Worm (Caenorhabditis elegans): ENCODE data around the gene F45F2.9.

- TF ChIP-seq gmeb-1 (tag; optimal IDR thresholded peaks at IDR 0.05) (no peak), snpc-4 (tag; optimal IDR thresholded peaks at IDR 0.05) (no peak), egl-27 (tag; optimal IDR thresholded peaks at IDR 0.05) (no peak), nhr-25 (tag; optimal IDR thresholded peaks at IDR 0.05) (no peak), aly-2 (tag; optimal IDR thresholded peaks at IDR 0.05) (no peak)
Observed at ce11 chrV:8470906-8471305, 42.4 kb downstream of the F45F2.9 start, which contains the start of gene gplb-1.
